Worm (Caenorhabditis elegans): ENCODE results near the gene K08D8.9.

DNA sequence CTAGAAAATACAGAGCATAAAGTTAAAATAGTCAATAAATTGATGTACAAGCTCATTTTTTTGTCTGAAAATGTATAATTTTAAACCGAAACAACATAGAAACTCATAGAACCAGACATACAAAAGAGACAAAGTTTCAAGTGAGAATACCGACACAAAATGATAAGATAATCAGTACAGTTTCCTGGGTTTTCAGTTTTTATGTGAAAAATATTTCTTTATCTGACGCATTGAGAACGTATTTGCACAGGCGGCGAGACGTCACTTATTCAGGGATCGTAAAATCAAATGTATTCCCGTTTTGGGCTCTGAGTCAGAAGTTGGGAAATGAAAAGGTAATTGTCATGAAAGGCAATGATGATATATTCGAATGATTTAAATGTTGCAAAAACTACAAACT lies 9.0 kb upstream of the K08D8.9 start, which contains the start of gene K08D8.6:
- TF ChIP-seq T22C8.4 (GFP tag; IDR thresholded peaks at IDR 0.05) (no peak), tab-1 (GFP tag; IDR thresholded peaks at IDR 0.05) (no peak), med-1 (GFP tag; optimal IDR thresholded peaks at IDR 0.05; ENCODE audit: insufficient read depth) (no peak), flt-1 (GFP tag; IDR thresholded peaks at IDR 0.05) (no peak), ztf-29 (GFP tag; IDR thresholded peaks at IDR 0.05) (no peak), ref-1 (GFP tag; conservative IDR thresholded peaks at IDR 0.05) (no peak), cog-1 (tag; optimal IDR thresholded peaks at IDR 0.05) (no peak), klf-2 (GFP tag; conservative IDR thresholded peaks at IDR 0.05) (no peak)
